Fruit fly (Drosophila melanogaster) whole organism, embryonic: Measurements from ENCODE around the gene CG14958.

Source experiments
- Ada2b ChIP-seq: fragments of 200-800 bp; sonication (Bioruptor generic); IDR thresholded peaks from 2 replicates; pipeline ENCODE4 v1.3.6; 2022; ENCODE audit warnings: missing biosample characterization, missing genetic modification characterization
- Adf1 ChIP-seq: fragments of 200-800 bp; sonication (Bioruptor generic); IDR thresholded peaks from 2 replicates; pipeline ENCODE4 v1.3.6; 2022; ENCODE audit warnings: missing biosample characterization, missing genetic modification characterization
- Bdp1 ChIP-seq: fragments of 200-800 bp; sonication (Bioruptor generic); optimal IDR thresholded peaks from 3 replicates; lab custom pipeline; 2016; ENCODE audit warnings: missing biosample characterization, missing genetic modification characterization
- Blimp-1 ChIP-seq: fragments of 200-800 bp; sonication (Bioruptor generic); optimal IDR thresholded peaks from 3 replicates; lab custom pipeline; 2018; ENCODE audit warnings: missing biosample characterization, missing genetic modification characterization, mild to moderate bottlenecking, moderate library complexity, missing genetic modification reagents
- BtbVII ChIP-seq: fragments of 200-800 bp; sonication (Bioruptor generic); optimal IDR thresholded peaks from 3 replicates; lab custom pipeline; 2017; ENCODE audit warnings: missing biosample characterization, mild to moderate bottlenecking, missing genetic modification characterization
- CG10431 ChIP-seq: fragments of 200-800 bp; sonication (Bioruptor generic); optimal IDR thresholded peaks from 3 replicates; lab custom pipeline; 2018; ENCODE audit warnings: missing biosample characterization, mild to moderate bottlenecking, missing genetic modification characterization
- CG14860 ChIP-seq: fragments of 200-800 bp; sonication (Bioruptor generic); IDR thresholded peaks from 3 replicates; pipeline ENCODE4 v1.3.6; 2022; ENCODE audit warnings: missing biosample characterization, missing genetic modification characterization; ENCODE audit not compliant: partially characterized antibody
- CG15479 ChIP-seq: fragments of 200-800 bp; sonication (Bioruptor generic); optimal IDR thresholded peaks from 3 replicates; lab custom pipeline; 2019; ENCODE audit warnings: missing biosample characterization, mild to moderate bottlenecking, missing genetic modification characterization, moderate library complexity
- CG15601 ChIP-seq: fragments of 200-800 bp; sonication (Bioruptor generic); optimal IDR thresholded peaks from 3 replicates; lab custom pipeline; 2019; ENCODE audit warnings: missing biosample characterization, mild to moderate bottlenecking, missing genetic modification characterization, moderate library complexity
- CG17568 ChIP-seq: fragments of 200-800 bp; sonication (Bioruptor generic); optimal IDR thresholded peaks from 2 replicates; lab custom pipeline; 2018; ENCODE audit warnings: missing biosample characterization, mild to moderate bottlenecking, missing genetic modification characterization, moderate library complexity
- CG18476 ChIP-seq: fragments of 200-800 bp; sonication (Bioruptor generic); optimal IDR thresholded peaks from 2 replicates; lab custom pipeline; 2016; ENCODE audit warnings: missing biosample characterization, mild to moderate bottlenecking, missing genetic modification characterization
- CG6854 ChIP-seq: fragments of 200-800 bp; sonication (Bioruptor generic); optimal IDR thresholded peaks from 3 replicates; lab custom pipeline; 2017; ENCODE audit warnings: missing biosample characterization, mild to moderate bottlenecking, missing genetic modification characterization
- CG8359 ChIP-seq: fragments of 200-800 bp; sonication (Bioruptor generic); optimal IDR thresholded peaks from 2 replicates; lab custom pipeline; 2017; ENCODE audit warnings: missing biosample characterization, mild to moderate bottlenecking, missing genetic modification characterization, borderline replicate concordance
- CG9609 ChIP-seq: fragments of 200-800 bp; sonication (Bioruptor generic); optimal IDR thresholded peaks from 3 replicates; lab custom pipeline; 2016; ENCODE audit warnings: missing biosample characterization, missing genetic modification characterization
- CHES-1-like ChIP-seq: fragments of 200-800 bp; sonication (Bioruptor generic); optimal IDR thresholded peaks from 2 replicates; lab custom pipeline; 2016; ENCODE audit warnings: missing biosample characterization, missing genetic modification characterization
- Dll ChIP-seq: fragments of 200-800 bp; sonication (Bioruptor generic); IDR thresholded peaks from 4 replicates; pipeline ENCODE4 v1.3.6; 2022; ENCODE audit warnings: missing biosample characterization, missing genetic modification characterization; ENCODE audit not compliant: partially characterized antibody
- E2f1 ChIP-seq: fragments of 200-800 bp; sonication (Bioruptor generic); IDR thresholded peaks from 2 replicates; pipeline ENCODE4 v1.3.6; 2022; ENCODE audit warnings: missing biosample characterization, missing genetic modification characterization
- E2f2 ChIP-seq: fragments of 200-800 bp; sonication (Bioruptor generic); IDR thresholded peaks from 2 replicates; pipeline ENCODE4 v1.3.6; 2022; ENCODE audit warnings: missing biosample characterization, missing genetic modification characterization
- ERR ChIP-seq: fragments of 200-800 bp; sonication (Bioruptor generic); optimal IDR thresholded peaks from 2 replicates; lab custom pipeline; 2016; ENCODE audit warnings: missing biosample characterization, missing genetic modification characterization
- Eip74EF ChIP-seq, 2 experiments: fragments of 200-800 bp in 1 of 2; fragments of >200 bp in 1 of 2; sonication (Bioruptor generic) in 1 of 2; optimal IDR thresholded peaks; 2 replicates each; lab custom pipeline; 2017 to 2019; ENCODE audit warnings: missing biosample characterization in 2 of 2, missing genetic modification characterization in 2 of 2, mild to moderate bottlenecking in 1 of 2, moderate library complexity in 1 of 2
- HLH54F ChIP-seq: fragments of 200-800 bp; sonication (Bioruptor generic); optimal IDR thresholded peaks from 3 replicates; lab custom pipeline; 2016; ENCODE audit warnings: missing biosample characterization, missing genetic modification characterization
- HmgD ChIP-seq: fragments of 200-800 bp; sonication (Bioruptor generic); optimal IDR thresholded peaks from 3 replicates; lab custom pipeline; 2016; ENCODE audit warnings: missing biosample characterization, missing genetic modification characterization
- MESR4 ChIP-seq: fragments of 200-800 bp; sonication (Bioruptor generic); optimal IDR thresholded peaks from 2 replicates; lab custom pipeline; 2018; ENCODE audit warnings: missing biosample characterization, mild to moderate bottlenecking, missing genetic modification characterization, moderate library complexity
- Med ChIP-seq: fragments of 200-800 bp; sonication (Bioruptor generic); peaks from one replicate; lab custom pipeline; 2016; ENCODE audit warnings: missing biosample characterization, missing genetic modification characterization, mild to moderate bottlenecking, inconsistent platforms, moderate library complexity
- Myb ChIP-seq: fragments of 200-800 bp; sonication (Bioruptor generic); optimal IDR thresholded peaks from 2 replicates; lab custom pipeline; 2016; ENCODE audit warnings: missing biosample characterization, missing genetic modification characterization
- Nf-YC ChIP-seq: fragments of 200-800 bp; optimal IDR thresholded peaks from 3 replicates; lab custom pipeline; 2019; ENCODE audit warnings: missing biosample characterization, mild to moderate bottlenecking, missing genetic modification characterization, moderate library complexity
- Oli ChIP-seq: fragments of 200-800 bp; sonication (Bioruptor generic); optimal IDR thresholded peaks from 2 replicates; lab custom pipeline; 2018; ENCODE audit warnings: missing biosample characterization, mild to moderate bottlenecking, missing genetic modification characterization, moderate library complexity
- Tbp ChIP-seq: fragments of >200 bp; optimal IDR thresholded peaks from 2 replicates; lab custom pipeline; 2018; ENCODE audit warnings: missing biosample characterization, missing genetic modification characterization
- ash1 ChIP-seq: fragments of 200-800 bp; sonication (Bioruptor generic); optimal IDR thresholded peaks from 2 replicates; lab custom pipeline; 2018; ENCODE audit warnings: missing biosample characterization, mild to moderate bottlenecking, missing genetic modification characterization
- chm ChIP-seq: fragments of 200-800 bp; sonication (Bioruptor generic); IDR thresholded peaks from 2 replicates; pipeline ENCODE4 v1.3.6; 2022; ENCODE audit warnings: missing biosample characterization, missing genetic modification characterization
- emc ChIP-seq: fragments of 200-800 bp; sonication (Bioruptor generic); optimal IDR thresholded peaks from 2 replicates; lab custom pipeline; 2016; ENCODE audit warnings: missing biosample characterization, missing genetic modification characterization
- fru ChIP-seq: fragments of >200 bp; optimal IDR thresholded peaks from 2 replicates; lab custom pipeline; 2017
- hkb ChIP-seq, 2 experiments: fragments of 200-800 bp in 1 of 2; fragments of >200 bp in 1 of 2; sonication (Bioruptor generic) in 1 of 2; IDR thresholded peaks in 1 of 2; optimal IDR thresholded peaks in 1 of 2; 2 replicates each; pipeline versions ENCODE4 v1.3.6 to Lab custom; 2017 to 2022; ENCODE audit warnings: missing biosample characterization in 1 of 2, missing genetic modification characterization in 1 of 2
- mld ChIP-seq: fragments of 200-800 bp; sonication (Bioruptor generic); IDR thresholded peaks from 3 replicates; pipeline ENCODE4 v1.3.6; 2022; ENCODE audit warnings: missing biosample characterization, missing genetic modification characterization; ENCODE audit not compliant: partially characterized antibody
- nom ChIP-seq: fragments of 200-800 bp; sonication (Bioruptor generic); optimal IDR thresholded peaks from 2 replicates; lab custom pipeline; 2017; ENCODE audit warnings: missing biosample characterization, missing genetic modification characterization, mild to moderate bottlenecking, moderate library complexity, missing genetic modification reagents
- p53 ChIP-seq: fragments of 200-800 bp; sonication (Bioruptor generic); optimal IDR thresholded peaks from 2 replicates; lab custom pipeline; 2016; ENCODE audit warnings: missing biosample characterization, missing genetic modification characterization
- pb ChIP-seq: fragments of 200-800 bp; sonication (Bioruptor generic); optimal IDR thresholded peaks from 3 replicates; lab custom pipeline; 2016; ENCODE audit warnings: missing biosample characterization, missing genetic modification characterization
- peb ChIP-seq: fragments of 200-800 bp; sonication (Bioruptor generic); IDR thresholded peaks from 2 replicates; pipeline ENCODE4 v1.3.6; 2022; ENCODE audit warnings: missing biosample characterization, missing genetic modification characterization
- pfk ChIP-seq: fragments of 200-800 bp; sonication (Bioruptor generic); optimal IDR thresholded peaks from 2 replicates; lab custom pipeline; 2018; ENCODE audit warnings: missing biosample characterization, mild to moderate bottlenecking, missing genetic modification characterization, moderate library complexity
- psq ChIP-seq: fragments of 200-800 bp; sonication (Bioruptor generic); optimal IDR thresholded peaks from 2 replicates; lab custom pipeline; 2017; ENCODE audit warnings: missing biosample characterization, missing genetic modification characterization
- pzg ChIP-seq: fragments of 200-800 bp; sonication (Bioruptor generic); optimal IDR thresholded peaks from 3 replicates; lab custom pipeline; 2018; ENCODE audit warnings: missing biosample characterization, mild to moderate bottlenecking, missing genetic modification characterization, moderate library complexity
- sisA ChIP-seq: fragments of 200-800 bp; sonication (Bioruptor generic); IDR thresholded peaks from 2 replicates; pipeline ENCODE4 v1.3.6; 2022; ENCODE audit warnings: missing biosample characterization, missing genetic modification characterization
- so ChIP-seq: fragments of 200-800 bp; sonication (Bioruptor generic); IDR thresholded peaks from 3 replicates; pipeline ENCODE4 v1.3.6; 2022; ENCODE audit warnings: missing biosample characterization, missing genetic modification characterization
- sr ChIP-seq: fragments of 200-800 bp; sonication (Bioruptor generic); IDR thresholded peaks from 3 replicates; pipeline ENCODE4 v1.3.6; 2022; ENCODE audit warnings: missing biosample characterization, missing genetic modification characterization
- vvl ChIP-seq: fragments of 200-800 bp; sonication (Bioruptor generic); IDR thresholded peaks from 2 replicates; pipeline ENCODE4 v1.3.6; 2022; ENCODE audit warnings: missing biosample characterization, missing genetic modification characterization
- wdn ChIP-seq: fragments of 200-800 bp; sonication (Bioruptor generic); IDR thresholded peaks from 2 replicates; pipeline ENCODE4 v1.3.6; 2022; ENCODE audit warnings: missing biosample characterization, missing genetic modification characterization
- zfh1 ChIP-seq: fragments of 200-800 bp; sonication (Bioruptor generic); IDR thresholded peaks from 3 replicates; pipeline ENCODE4 v1.3.6; 2022; ENCODE audit warnings: missing biosample characterization, missing genetic modification characterization
- zfh2 ChIP-seq: fragments of 200-800 bp; sonication (Bioruptor generic); optimal IDR thresholded peaks from 2 replicates; lab custom pipeline; 2016; ENCODE audit warnings: missing biosample characterization, missing genetic modification characterization

The CG14958 gene

dm6 chr3L:3224740-3225719 is 35.3 kb downstream of the CG14958 start, which contains the start of gene Larp4B (continued):
- TF ChIP-seq BtbVII (peak; percentile 15), zfh1 (GFP tag; lab: Robert Waterston, UW) (0 out of 3 replicates have a peak, but pooled peaks have one; percentile 37), Dll (GFP tag; lab: Robert Waterston, UW) (peak; percentile 77), vvl (GFP tag; lab: Robert Waterston, UW) (peak; percentile 84), CHES-1-like (GFP tag; lab: Kevin White, UChicago) (peak; percentile 25), CG17568 (GFP tag; lab: Kevin White, UChicago) (no peak), nom (GFP tag; lab: Kevin White, UChicago) (peak; percentile 11), ash1 (no peak), pb (GFP tag; lab: Kevin White, UChicago) (no peak), CG15479 (GFP tag; lab: Kevin White, UChicago) (no peak), Ada2b (GFP tag; lab: Robert Waterston, UW) (no peak), Bdp1 (GFP tag; lab: Kevin White, UChicago) (no peak), zfh2 (GFP tag; lab: Kevin White, UChicago) (peak; percentile 35), CG15601 (tag; lab: Kevin White, UChicago) (peak; percentile 6), Myb (peak; percentile 90), Nf-YC (tag; lab: Kevin White, UChicago) (no peak), psq (GFP tag; lab: Kevin White, UChicago) (no peak), E2f2 (peak; percentile 79), wdn (no peak), CG10431 (GFP tag; lab: Kevin White, UChicago) (no peak), fru (no peak), Oli (tag; lab: Kevin White, UChicago) (no peak), Tbp (no peak), ERR (GFP tag; lab: Kevin White, UChicago) (no peak), CG18476 (GFP tag; lab: Kevin White, UChicago) (no peak), Adf1 (GFP tag; lab: Robert Waterston, UW) (no peak), HLH54F (GFP tag; lab: Kevin White, UChicago) (no peak), mld (GFP tag; lab: Robert Waterston, UW) (0 out of 3 replicates have a peak, but pooled peaks have one; percentile 39), emc (GFP tag; lab: Kevin White, UChicago) (no peak), sisA (GFP tag; lab: Robert Waterston, UW) (no peak), CG9609 (no peak), Blimp-1 (GFP tag; lab: Kevin White, UChicago) (no peak), p53 (GFP tag; lab: Kevin White, UChicago) (peak; percentile 51), CG14860 (GFP tag; lab: Robert Waterston, UW) (peak; percentile 72; the same call in 2 of the 3 replicates), chm (no peak), HmgD (GFP tag; lab: Kevin White, UChicago) (peak; percentile 35), CG6854 (GFP tag; lab: Kevin White, UChicago) (no peak), pzg (GFP tag; lab: Kevin White, UChicago) (peak; percentile 89), CG8359 (GFP tag; lab: Kevin White, UChicago) (no peak), Med (GFP tag; lab: Kevin White, UChicago) (peak; percentile 85), sr (GFP tag; lab: Robert Waterston, UW) (no peak), so (GFP tag; lab: Robert Waterston, UW) (no peak), Eip74EF (GFP tag; optimal IDR thresholded peaks at IDR 0.05; lab: Kevin White, UChicago) (no peak), E2f1 (no peak), MESR4 (peak; percentile 62), pfk (GFP tag; lab: Kevin White, UChicago) (peak; percentile 91), hkb (optimal IDR thresholded peaks at IDR 0.05; lab: Kevin White, UChicago) (peak; percentile 42), hkb (GFP tag; IDR thresholded peaks at IDR 0.05; lab: Robert Waterston, UW) (no peak), peb (no peak)
